Worm (Caenorhabditis elegans) whole organism, late embryonic: ENCODE measurements around the gene sqv-8.

Experiments used
- C08G9.2 ChIP-seq: sonication (generic microtip); optimal IDR thresholded peaks from 2 replicates; lab custom pipeline; 2016; ENCODE audit warnings: mild to moderate bottlenecking, missing genetic modification characterization, moderate library complexity, missing compliant biosample characterization
- pqm-1 ChIP-seq: sonication (generic microtip); optimal IDR thresholded peaks from 2 replicates; lab custom pipeline; 2016; ENCODE audit warnings: missing genetic modification characterization, missing compliant biosample characterization
- unc-55 ChIP-seq: sonication (generic microtip); optimal IDR thresholded peaks from 2 replicates; lab custom pipeline; 2017; ENCODE audit warnings: missing biosample characterization, missing genetic modification reagents, missing genetic modification characterization

DNA sequence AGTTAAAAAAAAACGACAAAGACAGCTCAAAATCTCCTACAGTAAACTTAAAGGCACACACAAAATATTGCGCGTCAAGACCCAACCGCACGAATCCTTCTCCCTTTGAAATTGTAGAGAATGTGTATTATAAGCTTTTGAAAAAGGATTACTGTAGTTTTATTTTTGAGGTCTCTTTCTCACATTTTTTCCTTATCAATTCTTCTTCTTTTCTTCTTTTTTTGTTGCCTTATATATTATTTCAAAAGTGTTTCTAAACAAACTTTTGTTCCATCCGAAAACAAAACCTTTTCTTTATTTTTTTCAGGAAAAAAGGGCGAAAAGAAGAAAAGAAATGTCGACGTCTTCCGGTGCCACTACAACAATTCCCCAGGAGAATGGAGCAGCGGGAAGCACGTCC lies 33.7 kb downstream of the sqv-8 start, which contains the start of gene ZK1320.13:
- TF ChIP-seq C08G9.2 (tag; lab: Kevin White, UChicago) (no peak), pqm-1 (tag; lab: Kevin White, UChicago) (no peak), unc-55 (no peak)
